Worm (Caenorhabditis elegans) whole organism, L4 larva: ENCODE data around the gene scl-24.
"Not testable (repeated sequence)": the region's sequence is repeated elsewhere in the genome, so short reads cannot be mapped to it uniquely, and the experiment has no call there.

ENCODE experiments used
- D1046.2 ChIP-seq: fragments of 200-800 bp; sonication (Bioruptor generic); IDR thresholded peaks from 2 replicates; pipeline ENCODE4 v1.3.6; 2022; ENCODE audit warnings: missing genetic modification characterization, missing compliant biosample characterization
- F37D6.2 ChIP-seq: sonication (generic microtip); optimal IDR thresholded peaks from 2 replicates; lab custom pipeline; 2016; ENCODE audit warnings: mild to moderate bottlenecking, missing genetic modification characterization, missing compliant biosample characterization
- F44E2.7 ChIP-seq: fragments of 200-800 bp; sonication (Bioruptor generic); IDR thresholded peaks from 2 replicates; pipeline ENCODE4 v2.1.2; 2022; ENCODE audit warnings: missing genetic modification characterization, missing compliant biosample characterization
- F49E8.2 ChIP-seq: sonication (generic microtip); optimal IDR thresholded peaks from 2 replicates; lab custom pipeline; 2016; ENCODE audit warnings: missing compliant biosample characterization, mild to moderate bottlenecking, missing genetic modification characterization, borderline replicate concordance
- T26A8.4 ChIP-seq: fragments of 200-800 bp; sonication (Bioruptor generic); IDR thresholded peaks from 2 replicates; pipeline ENCODE4 v1.3.6; 2022; ENCODE audit warnings: missing genetic modification characterization, missing compliant biosample characterization
- Y48G9A.11 ChIP-seq: fragments of 200-800 bp; sonication (Bioruptor generic); IDR thresholded peaks from 2 replicates; pipeline ENCODE4 v1.3.6; 2022; ENCODE audit warnings: missing genetic modification reagents, missing genetic modification characterization, missing compliant biosample characterization
- ama-1 ChIP-seq: fragments of 150-350 bp; optimal IDR thresholded peaks from 2 replicates; lab custom pipeline; 2014; ENCODE audit warnings: inconsistent platforms, mixed read lengths
- attf-4 ChIP-seq: sonication (generic microtip); optimal IDR thresholded peaks from 3 replicates; lab custom pipeline; 2017; ENCODE audit warnings: missing biosample characterization, missing genetic modification characterization
- ceh-20 ChIP-seq: fragments of 200-800 bp; sonication (Bioruptor generic); IDR thresholded peaks from 2 replicates; pipeline ENCODE4 v1.3.6; 2022; ENCODE audit warnings: missing genetic modification reagents, missing genetic modification characterization, missing compliant biosample characterization
- ceh-32 ChIP-seq: sonication (generic microtip); optimal IDR thresholded peaks from 2 replicates; lab custom pipeline; 2016; ENCODE audit warnings: mild to moderate bottlenecking, missing genetic modification characterization, missing compliant biosample characterization; ENCODE audit not compliant: poor library complexity
- ceh-62 ChIP-seq: sonication (generic microtip); optimal IDR thresholded peaks from 2 replicates; lab custom pipeline; 2017; ENCODE audit warnings: missing biosample characterization, missing genetic modification characterization
- ces-1 ChIP-seq: fragments of 150-350 bp; sonication (generic microtip); optimal IDR thresholded peaks from 4 replicates; lab custom pipeline; 2014; ENCODE audit warnings: missing biosample characterization, missing genetic modification reagents, missing genetic modification characterization
- ctbp-1 ChIP-seq: fragments of 200-800 bp; sonication (Bioruptor generic); IDR thresholded peaks from 2 replicates; pipeline ENCODE4 v1.3.6; 2022; ENCODE audit warnings: missing genetic modification reagents, missing genetic modification characterization, missing compliant biosample characterization
- daf-12 ChIP-seq: fragments of 150-350 bp; optimal IDR thresholded peaks from 2 replicates; lab custom pipeline; 2014; ENCODE audit warnings: missing biosample characterization, missing genetic modification reagents, missing genetic modification characterization
- dmd-6 ChIP-seq: fragments of 200-800 bp; sonication (Bioruptor generic); IDR thresholded peaks from 2 replicates; pipeline ENCODE4 v1.3.6; 2022; ENCODE audit warnings: missing genetic modification reagents, missing genetic modification characterization, missing compliant biosample characterization
- egl-27 ChIP-seq: sonication (generic microtip); optimal IDR thresholded peaks from 3 replicates; lab custom pipeline; 2017; ENCODE audit warnings: missing biosample characterization, missing genetic modification reagents, missing genetic modification characterization
- fkh-10 ChIP-seq: fragments of 150-350 bp; optimal IDR thresholded peaks from 2 replicates; lab custom pipeline; 2014; ENCODE audit warnings: missing biosample characterization, missing genetic modification reagents, missing genetic modification characterization
- fos-1 ChIP-seq: fragments of 150-350 bp; optimal IDR thresholded peaks from 2 replicates; lab custom pipeline; 2014; ENCODE audit warnings: missing biosample characterization, missing genetic modification characterization
- hif-1 ChIP-seq, 2 experiments: sonication (generic microtip); optimal IDR thresholded peaks; 2 replicates each; lab custom pipeline; 2016 to 2017; ENCODE audit warnings: missing compliant biosample characterization in 2 of 2, missing genetic modification characterization in 2 of 2, missing genetic modification reagents in 2 of 2, missing genotype in 2 of 2, mild to moderate bottlenecking in 1 of 2
- lin-1 ChIP-seq: fragments of 200-800 bp; sonication (Bioruptor generic); IDR thresholded peaks from 2 replicates; pipeline ENCODE4 v1.3.6; 2022; ENCODE audit warnings: missing genetic modification reagents, missing genetic modification characterization, missing compliant biosample characterization
- lin-15B ChIP-seq: fragments of 150-350 bp; sonication (generic microtip); optimal IDR thresholded peaks from 3 replicates; lab custom pipeline; 2014; ENCODE audit warnings: missing biosample characterization, missing genetic modification characterization
- lin-29 ChIP-seq: fragments of 200-800 bp; sonication (Bioruptor generic); IDR thresholded peaks from 2 replicates; pipeline ENCODE4 v1.3.6; 2022; ENCODE audit warnings: missing genetic modification reagents, missing genetic modification characterization, missing compliant biosample characterization
- lin-39 ChIP-seq: fragments of 150-350 bp; optimal IDR thresholded peaks from 2 replicates; lab custom pipeline; 2014; ENCODE audit warnings: missing biosample characterization, missing genetic modification reagents, missing genetic modification characterization
- lsy-2 ChIP-seq, 2 experiments: fragments of 150-350 bp in 1 of 2; sonication (generic microtip) in 1 of 2; optimal IDR thresholded peaks; 2 replicates each; lab custom pipeline; 2014 to 2017; ENCODE audit warnings: missing biosample characterization in 2 of 2, missing genetic modification characterization in 2 of 2
- madf-9 ChIP-seq: fragments of 200-800 bp; sonication (Bioruptor generic); conservative IDR thresholded peaks from 2 replicates; pipeline ENCODE4 v1.3.6; 2022; ENCODE audit warnings: missing genetic modification reagents, missing genetic modification characterization, missing compliant biosample characterization
- mdl-1 ChIP-seq, 2 experiments: fragments of 150-350 bp in 1 of 2; sonication (generic microtip) in 1 of 2; optimal IDR thresholded peaks; 2 replicates each; lab custom pipeline; 2014 to 2017; ENCODE audit warnings: missing biosample characterization in 2 of 2, missing genetic modification characterization in 2 of 2
- mep-1 ChIP-seq: fragments of 150-350 bp; sonication (generic microtip); optimal IDR thresholded peaks from 3 replicates; lab custom pipeline; 2014; ENCODE audit warnings: missing biosample characterization, missing genetic modification characterization
- mxl-2 ChIP-seq: fragments of 200-800 bp; sonication (Bioruptor generic); conservative IDR thresholded peaks from 2 replicates; pipeline ENCODE4 v1.3.6; 2022; ENCODE audit warnings: missing genetic modification reagents, missing genetic modification characterization, missing compliant biosample characterization
- nhr-28 ChIP-seq: fragments of 150-350 bp; optimal IDR thresholded peaks from 2 replicates; lab custom pipeline; 2014; ENCODE audit warnings: missing biosample characterization, missing genetic modification characterization
- nhr-41 ChIP-seq: fragments of 200-800 bp; sonication (Bioruptor generic); IDR thresholded peaks from 2 replicates; pipeline ENCODE4 v1.3.6; 2022; ENCODE audit warnings: missing genetic modification reagents, missing genetic modification characterization, missing compliant biosample characterization
- nhr-6 ChIP-seq: fragments of 150-350 bp; optimal IDR thresholded peaks from 2 replicates; lab custom pipeline; 2014; ENCODE audit warnings: missing biosample characterization, missing genetic modification characterization
- nhr-76 ChIP-seq: fragments of 150-350 bp; optimal IDR thresholded peaks from 2 replicates; lab custom pipeline; 2014; ENCODE audit warnings: missing biosample characterization, missing genetic modification characterization
- set-16 ChIP-seq: fragments of 200-800 bp; sonication (Bioruptor generic); IDR thresholded peaks from 2 replicates; pipeline ENCODE4 v1.3.6; 2022; ENCODE audit warnings: missing genetic modification reagents, missing genetic modification characterization, missing compliant biosample characterization
- skn-1 ChIP-seq: fragments of 150-350 bp; optimal IDR thresholded peaks from 2 replicates; lab custom pipeline; 2014; ENCODE audit warnings: missing biosample characterization, missing genetic modification characterization
- tra-1 ChIP-seq: fragments of 200-800 bp; sonication (Bioruptor generic); IDR thresholded peaks from 2 replicates; pipeline ENCODE4 v1.3.6; 2022; ENCODE audit warnings: missing genetic modification reagents, missing genetic modification characterization, missing compliant biosample characterization
- zfp-2 ChIP-seq: sonication (generic microtip); optimal IDR thresholded peaks from 2 replicates; lab custom pipeline; 2016; ENCODE audit warnings: mild to moderate bottlenecking, missing genetic modification characterization, missing compliant biosample characterization

The scl-24 gene

DNA sequence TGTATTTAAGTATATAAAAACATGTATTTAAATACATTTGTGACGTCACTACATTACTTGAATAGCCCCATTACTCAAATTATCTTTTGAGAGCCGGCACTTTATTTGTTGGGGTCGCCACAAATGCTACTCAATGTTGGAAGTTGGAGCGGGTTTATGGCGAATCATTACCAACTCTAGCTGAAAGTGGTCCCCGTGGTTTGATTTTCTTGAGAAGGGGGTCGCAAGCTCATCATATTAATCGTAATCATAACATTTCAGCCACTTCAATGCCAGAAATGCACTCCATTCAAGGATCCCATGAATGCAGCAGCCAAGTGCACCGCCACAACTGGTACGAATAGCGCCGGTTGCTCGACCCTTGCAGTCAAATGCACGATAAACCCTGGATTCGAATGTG lies 21.9 kb upstream of the scl-24 start, which contains the start of gene F20E11.7:
F20E11.7 (plus strand) TSS at position 301 of the 400 bp plus-strand sequence.
- not testable (repeated sequence) for TF ChIP-seq nhr-28 (tag; lab: Kevin White, UChicago); mdl-1 (tag; optimal IDR thresholded peaks at IDR 0.05; lab: Kevin White, UChicago); zfp-2

DNA sequence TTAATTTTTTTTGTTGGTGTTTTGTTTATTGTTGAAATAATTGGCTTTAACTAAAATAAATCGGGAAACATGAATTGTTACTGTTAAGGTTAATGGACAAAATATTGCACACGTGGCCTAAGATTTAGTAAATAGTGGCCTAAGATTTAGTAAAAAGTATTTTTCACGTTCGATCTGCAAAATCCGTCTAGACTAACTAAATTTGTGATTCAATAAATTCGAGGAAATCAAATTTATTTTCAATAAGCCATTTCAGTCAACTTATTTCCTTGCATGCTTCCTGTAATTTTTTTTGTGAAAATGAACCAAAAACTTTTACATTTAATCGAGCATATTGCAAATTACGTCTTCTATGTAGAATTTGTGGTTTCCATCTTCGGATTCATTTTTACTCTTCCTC lies 19.4 kb upstream of the scl-24 start, which contains the start of gene srw-72:
srw-72 (plus strand) TSS at position 301 of the 400 bp plus-strand sequence.
- TF ChIP-seq lin-39 (tag; lab: Kevin White, UChicago) (no peak), fos-1 (no peak), attf-4 (tag; lab: Kevin White, UChicago) (no peak), F49E8.2 (tag; lab: Kevin White, UChicago) (no peak), dmd-6 (GFP tag; lab: Robert Waterston, UW) (no peak), nhr-76 (tag; lab: Kevin White, UChicago) (no peak), fkh-10 (GFP tag; lab: Kevin White, UChicago) (no peak), ces-1 (GFP tag; lab: Kevin White, UChicago) (no peak), tra-1 (GFP tag; lab: Robert Waterston, UW) (no peak), T26A8.4 (GFP tag; lab: Robert Waterston, UW) (no peak), lsy-2 (tag; optimal IDR thresholded peaks at IDR 0.05; lab: Kevin White, UChicago) (no peak), F37D6.2 (tag; lab: Kevin White, UChicago) (no peak)

DNA sequence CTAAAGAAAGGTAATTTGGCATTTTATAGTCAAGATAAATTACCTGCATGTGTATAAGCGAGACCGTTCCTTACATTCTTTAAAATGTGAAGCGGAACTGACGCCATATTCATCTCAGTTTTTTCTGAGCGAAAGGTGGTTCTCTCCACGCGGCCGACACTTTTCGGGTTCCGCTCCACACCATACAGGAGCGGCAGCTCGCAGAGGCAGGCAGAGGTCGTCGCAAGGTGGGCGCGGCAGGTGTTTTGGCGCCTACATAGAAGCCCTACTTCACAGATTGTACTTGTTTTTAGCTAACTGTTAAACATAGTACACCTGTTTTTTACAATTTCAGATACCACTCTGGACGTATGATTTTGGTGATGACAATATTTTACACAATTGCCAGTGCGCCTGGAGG lies 18.3 kb upstream of the scl-24 start:
- TF ChIP-seq ceh-62, result no peak
- TF ChIP-seq set-16 (GFP tag; lab: Robert Waterston, UW), result peak; percentile 76
- TF ChIP-seq ceh-20 (GFP tag; lab: Robert Waterston, UW), result no peak
- no peak for TF ChIP-seq nhr-41
- no peak for TF ChIP-seq mxl-2 (GFP tag; lab: Robert Waterston, UW)
- no peak for TF ChIP-seq skn-1 (tag; lab: Kevin White, UChicago)

DNA sequence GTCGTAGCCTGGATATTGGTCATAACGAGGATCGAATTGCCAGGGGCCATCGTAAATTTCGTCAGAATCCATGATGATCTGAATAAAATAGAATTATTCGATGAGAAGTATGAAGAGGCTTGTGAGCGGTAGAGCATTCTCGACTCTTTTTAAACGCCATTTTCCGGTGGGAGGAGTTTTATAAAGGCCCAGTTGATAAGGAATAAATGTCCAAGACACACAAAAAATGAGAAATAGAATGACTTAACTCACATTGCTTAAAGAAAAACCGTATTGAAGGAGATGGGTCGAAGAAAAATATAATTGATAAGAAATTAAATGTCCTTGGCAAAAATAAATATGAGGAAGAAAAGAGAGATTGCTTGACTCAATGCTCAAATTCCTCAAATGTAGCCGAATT lies 17.0 kb upstream of the scl-24 start, which contains the start of gene F20E11.17:
F20E11.17 (minus strand) TSS at position 101 of the 400 bp plus-strand sequence.
- TF ChIP-seq ctbp-1 (GFP tag; lab: Robert Waterston, UW), result no peak
- TF ChIP-seq mxl-2 (GFP tag; lab: Robert Waterston, UW), result no peak
- no peak for TF ChIP-seq ama-1 (lab: Kevin White, UChicago)
- no peak for TF ChIP-seq lin-1 (GFP tag; lab: Robert Waterston, UW)
- TF ChIP-seq nhr-6 (tag; lab: Kevin White, UChicago), result no peak
- no peak for TF ChIP-seq Y48G9A.11 (GFP tag; lab: Robert Waterston, UW)
- no peak for TF ChIP-seq F49E8.2 (tag; lab: Kevin White, UChicago)
- TF ChIP-seq fkh-10 (GFP tag; lab: Kevin White, UChicago), result no peak
- no peak for TF ChIP-seq daf-12
- no peak for TF ChIP-seq lin-29
- no peak for TF ChIP-seq ces-1 (GFP tag; lab: Kevin White, UChicago)
- TF ChIP-seq lin-15B (tag; lab: Kevin White, UChicago), result no peak
- no peak for TF ChIP-seq ceh-32 (tag; lab: Kevin White, UChicago)
- TF ChIP-seq hif-1 (tag; optimal IDR thresholded peaks at IDR 0.05; lab: Kevin White, UChicago), result no peak
- TF ChIP-seq madf-9 (GFP tag; lab: Robert Waterston, UW), result no peak
- TF ChIP-seq mep-1 (tag; lab: Kevin White, UChicago), result no peak
- no peak for TF ChIP-seq lin-39 (tag; lab: Kevin White, UChicago)
- no peak for TF ChIP-seq egl-27 (tag; lab: Kevin White, UChicago)
- no peak for TF ChIP-seq F44E2.7 (GFP tag; lab: Robert Waterston, UW)
- no peak for TF ChIP-seq D1046.2 (GFP tag; lab: Robert Waterston, UW)
